Fruit fly (Drosophila melanogaster): ENCODE results near the gene ed.

dm6 chr2L:4093728-4094324 lies 62.6 kb downstream of the ed start:
- no peak for TF ChIP-seq Clk (GFP tag; optimal IDR thresholded peaks at IDR 0.05)
- TF ChIP-seq Mnt (GFP tag; optimal IDR thresholded peaks at IDR 0.05), result no peak
